Fruit fly (Drosophila melanogaster) whole organism, embryonic: Measurements from ENCODE around the gene Ids.

Experiments
- CG11247 ChIP-seq: fragments of 200-800 bp; sonication (Bioruptor generic); IDR thresholded peaks from 2 replicates; pipeline ENCODE4 v1.3.6; 2022; ENCODE audit warnings: missing biosample characterization, missing genetic modification characterization
- CG11504 ChIP-seq: fragments of 200-800 bp; sonication (Bioruptor generic); optimal IDR thresholded peaks from 3 replicates; lab custom pipeline; 2019; ENCODE audit warnings: missing biosample characterization, mild to moderate bottlenecking, missing genetic modification characterization, moderate library complexity
- CG1233 ChIP-seq: fragments of 200-800 bp; sonication (Bioruptor generic); optimal IDR thresholded peaks from 4 replicates; lab custom pipeline; 2018; ENCODE audit warnings: missing biosample characterization, mild to moderate bottlenecking, missing genetic modification characterization
- CG12659 ChIP-seq: fragments of 200-800 bp; sonication (Bioruptor generic); optimal IDR thresholded peaks from 3 replicates; lab custom pipeline; 2017; ENCODE audit warnings: mild to moderate bottlenecking, missing biosample characterization, missing genetic modification reagents, missing genetic modification characterization
- CG15479 ChIP-seq: fragments of 200-800 bp; sonication (Bioruptor generic); optimal IDR thresholded peaks from 3 replicates; lab custom pipeline; 2019; ENCODE audit warnings: missing biosample characterization, mild to moderate bottlenecking, missing genetic modification characterization, moderate library complexity
- CG15601 ChIP-seq: fragments of 200-800 bp; sonication (Bioruptor generic); optimal IDR thresholded peaks from 3 replicates; lab custom pipeline; 2019; ENCODE audit warnings: missing biosample characterization, mild to moderate bottlenecking, missing genetic modification characterization, moderate library complexity
- CG17802 ChIP-seq: fragments of 200-800 bp; sonication (Bioruptor generic); optimal IDR thresholded peaks from 2 replicates; lab custom pipeline; 2018; ENCODE audit warnings: missing biosample characterization, mild to moderate bottlenecking, missing genetic modification characterization, moderate library complexity
- CG17829 ChIP-seq: fragments of 200-800 bp; optimal IDR thresholded peaks from 2 replicates; lab custom pipeline; 2019; ENCODE audit warnings: missing biosample characterization, mild to moderate bottlenecking, missing genetic modification characterization, moderate library complexity
- CG1792 ChIP-seq: fragments of 200-800 bp; sonication (Bioruptor generic); optimal IDR thresholded peaks from 2 replicates; lab custom pipeline; 2016; ENCODE audit warnings: missing biosample characterization, missing genetic modification characterization
- CG18262 ChIP-seq: fragments of 200-800 bp; optimal IDR thresholded peaks from 3 replicates; lab custom pipeline; 2019; ENCODE audit warnings: missing biosample characterization, mild to moderate bottlenecking, missing genetic modification characterization, moderate library complexity
- CG18619 ChIP-seq: fragments of 200-800 bp; sonication (Bioruptor generic); optimal IDR thresholded peaks from 3 replicates; lab custom pipeline; 2017; ENCODE audit warnings: missing biosample characterization, mild to moderate bottlenecking, missing genetic modification characterization
- CG2116 ChIP-seq: fragments of 200-800 bp; sonication (Bioruptor generic); optimal IDR thresholded peaks from 3 replicates; lab custom pipeline; 2018; ENCODE audit warnings: missing biosample characterization, mild to moderate bottlenecking, missing genetic modification characterization
- CG4617 ChIP-seq: fragments of 200-800 bp; sonication (Bioruptor generic); optimal IDR thresholded peaks from 3 replicates; lab custom pipeline; 2016; ENCODE audit warnings: missing biosample characterization, missing genetic modification characterization, borderline replicate concordance
- CG6175 ChIP-seq: fragments of 200-800 bp; sonication (Bioruptor generic); IDR thresholded peaks from 3 replicates; pipeline ENCODE4 v1.3.6; 2022; ENCODE audit warnings: missing biosample characterization, missing genetic modification characterization
- CG7271 ChIP-seq: fragments of 200-800 bp; sonication (Bioruptor generic); optimal IDR thresholded peaks from 2 replicates; lab custom pipeline; 2018; ENCODE audit warnings: missing biosample characterization, mild to moderate bottlenecking, missing genetic modification characterization, moderate library complexity
- CG7357 ChIP-seq: fragments of 200-800 bp; sonication (Bioruptor generic); IDR thresholded peaks from 3 replicates; pipeline ENCODE4 v1.3.6; 2022; ENCODE audit warnings: missing biosample characterization, missing genetic modification characterization
- CG8281 ChIP-seq: fragments of 200-800 bp; sonication (Bioruptor generic); optimal IDR thresholded peaks from 2 replicates; lab custom pipeline; 2018; ENCODE audit warnings: missing biosample characterization, mild to moderate bottlenecking, missing genetic modification characterization, moderate library complexity
- CHES-1-like ChIP-seq: fragments of 200-800 bp; sonication (Bioruptor generic); optimal IDR thresholded peaks from 2 replicates; lab custom pipeline; 2016; ENCODE audit warnings: missing biosample characterization, missing genetic modification characterization
- CTCF ChIP-seq: fragments of 200-800 bp; sonication (Bioruptor generic); optimal IDR thresholded peaks from 2 replicates; lab custom pipeline; 2017; ENCODE audit warnings: missing biosample characterization, mild to moderate bottlenecking, missing genetic modification characterization, moderate library complexity
- Dad ChIP-seq: fragments of 200-800 bp; sonication (Bioruptor generic); optimal IDR thresholded peaks from 3 replicates; lab custom pipeline; 2016; ENCODE audit warnings: missing biosample characterization, missing genetic modification characterization
- Dbx ChIP-seq: fragments of 200-800 bp; sonication (Bioruptor generic); IDR thresholded peaks from 3 replicates; pipeline ENCODE4 v1.3.6; 2022; ENCODE audit warnings: missing biosample characterization, missing genetic modification characterization
- Doc2 ChIP-seq: fragments of 200-800 bp; sonication (Bioruptor generic); IDR thresholded peaks from 2 replicates; pipeline ENCODE4 v1.3.6; 2022; ENCODE audit warnings: missing biosample characterization, missing genetic modification characterization
- NC2α ChIP-seq: fragments of 200-800 bp; sonication (Bioruptor generic); optimal IDR thresholded peaks from 2 replicates; lab custom pipeline; 2016; ENCODE audit warnings: missing biosample characterization, missing genetic modification characterization
- Oaz ChIP-seq: fragments of 200-800 bp; sonication (Bioruptor generic); IDR thresholded peaks from 2 replicates; pipeline ENCODE4 v1.3.6; 2022; ENCODE audit warnings: missing biosample characterization, missing genetic modification characterization
- Oli ChIP-seq: fragments of 200-800 bp; sonication (Bioruptor generic); optimal IDR thresholded peaks from 2 replicates; lab custom pipeline; 2018; ENCODE audit warnings: missing biosample characterization, mild to moderate bottlenecking, missing genetic modification characterization, moderate library complexity
- Sin3A ChIP-seq: fragments of >200 bp; optimal IDR thresholded peaks from 2 replicates; lab custom pipeline; 2018
- Sry-δ ChIP-seq: fragments of 200-800 bp; sonication (Bioruptor generic); optimal IDR thresholded peaks from 2 replicates; lab custom pipeline; 2016; ENCODE audit warnings: missing biosample characterization, missing genetic modification characterization
- ase ChIP-seq: fragments of 200-800 bp; sonication (Bioruptor generic); IDR thresholded peaks from 3 replicates; pipeline ENCODE4 v1.3.6; 2022; ENCODE audit warnings: missing biosample characterization, missing genetic modification characterization
- az2 ChIP-seq: fragments of 200-800 bp; sonication (Bioruptor generic); optimal IDR thresholded peaks from 3 replicates; lab custom pipeline; 2016; ENCODE audit warnings: missing biosample characterization, missing genetic modification characterization
- bigmax ChIP-seq: fragments of 200-800 bp; sonication (Bioruptor generic); optimal IDR thresholded peaks from 2 replicates; lab custom pipeline; 2018; ENCODE audit warnings: missing biosample characterization, mild to moderate bottlenecking, missing genetic modification characterization
- bsh ChIP-seq, 2 experiments: fragments of 200-800 bp; sonication (Bioruptor generic); optimal IDR thresholded peaks; 2 replicates each; lab custom pipeline; 2017 to 2018; ENCODE audit warnings: mild to moderate bottlenecking in 2 of 2, missing biosample characterization in 2 of 2, missing genetic modification characterization in 2 of 2, moderate library complexity in 1 of 2
- chn ChIP-seq: fragments of 200-800 bp; sonication (Bioruptor generic); optimal IDR thresholded peaks from 2 replicates; lab custom pipeline; 2016; ENCODE audit warnings: missing biosample characterization, missing genetic modification characterization
- ci ChIP-seq: fragments of 200-800 bp; sonication (Bioruptor generic); IDR thresholded peaks from 3 replicates; pipeline ENCODE4 v1.3.6; 2022; ENCODE audit warnings: missing biosample characterization, missing genetic modification characterization
- dan ChIP-seq: fragments of 200-800 bp; sonication (Bioruptor generic); IDR thresholded peaks from 2 replicates; pipeline ENCODE4 v1.3.6; 2022; ENCODE audit warnings: missing biosample characterization, missing genetic modification characterization
- dimm ChIP-seq: fragments of 200-800 bp; sonication (Bioruptor generic); IDR thresholded peaks from 2 replicates; pipeline ENCODE4 v1.3.6; 2022; ENCODE audit warnings: missing biosample characterization, missing genetic modification characterization
- dysf ChIP-seq: fragments of 200-800 bp; sonication (Bioruptor generic); IDR thresholded peaks from 3 replicates; pipeline ENCODE4 v1.3.6; 2022; ENCODE audit warnings: missing biosample characterization, missing genetic modification characterization
- esg ChIP-seq: fragments of 200-800 bp; sonication (Bioruptor generic); conservative IDR thresholded peaks from 2 replicates; pipeline ENCODE4 v1.3.6; 2022; ENCODE audit warnings: missing biosample characterization, missing genetic modification characterization
- exex ChIP-seq: fragments of 200-800 bp; sonication (Bioruptor generic); optimal IDR thresholded peaks from 4 replicates; lab custom pipeline; 2018; ENCODE audit warnings: missing biosample characterization, mild to moderate bottlenecking, missing genetic modification characterization, moderate library complexity
- fd64A ChIP-seq: fragments of 200-800 bp; sonication (Bioruptor generic); optimal IDR thresholded peaks from 3 replicates; lab custom pipeline; 2018; ENCODE audit warnings: missing biosample characterization, mild to moderate bottlenecking, missing genetic modification characterization
- fd96Cb ChIP-seq: fragments of 200-800 bp; sonication (Bioruptor generic); optimal IDR thresholded peaks from 2 replicates; lab custom pipeline; 2018; ENCODE audit warnings: missing biosample characterization, mild to moderate bottlenecking, missing genetic modification characterization, moderate library complexity
- gce ChIP-seq: fragments of 200-800 bp; sonication (Bioruptor generic); IDR thresholded peaks from 3 replicates; pipeline ENCODE4 v1.3.6; 2022; ENCODE audit warnings: missing biosample characterization, missing genetic modification characterization
- gfzf ChIP-seq: fragments of 200-800 bp; sonication (Bioruptor generic); optimal IDR thresholded peaks from 2 replicates; lab custom pipeline; 2016; ENCODE audit warnings: missing biosample characterization, mild to moderate bottlenecking, missing genetic modification characterization, moderate library complexity
- kni ChIP-seq: fragments of 200-800 bp; sonication (Bioruptor generic); optimal IDR thresholded peaks from 3 replicates; lab custom pipeline; 2017; ENCODE audit warnings: mild to moderate bottlenecking, missing biosample characterization, missing genetic modification reagents, missing genetic modification characterization
- lbe ChIP-seq: fragments of 200-800 bp; sonication (Bioruptor generic); optimal IDR thresholded peaks from 2 replicates; lab custom pipeline; 2016; ENCODE audit warnings: missing biosample characterization, mild to moderate bottlenecking, missing genetic modification characterization
- onecut ChIP-seq: fragments of 200-800 bp; sonication (Bioruptor generic); IDR thresholded peaks from 2 replicates; pipeline ENCODE4 v1.3.6; 2022; ENCODE audit warnings: missing biosample characterization, missing genetic modification characterization
- org-1 ChIP-seq: fragments of 200-800 bp; sonication (Bioruptor generic); optimal IDR thresholded peaks from 2 replicates; lab custom pipeline; 2017; ENCODE audit warnings: missing biosample characterization, missing genetic modification characterization
- otp ChIP-seq: fragments of 200-800 bp; sonication (Bioruptor generic); IDR thresholded peaks from 3 replicates; pipeline ENCODE4, ENCODE4 v1.3.6; 2022; ENCODE audit warnings: missing biosample characterization, missing genetic modification characterization
- row ChIP-seq: fragments of 200-800 bp; sonication (Bioruptor generic); IDR thresholded peaks from 3 replicates; pipeline ENCODE4 v1.3.6; 2022; ENCODE audit warnings: missing biosample characterization, missing genetic modification characterization
- sqz ChIP-seq: fragments of 200-800 bp; sonication (Bioruptor generic); optimal IDR thresholded peaks from 3 replicates; lab custom pipeline; 2018; ENCODE audit warnings: missing biosample characterization, mild to moderate bottlenecking, missing genetic modification characterization
- vfl ChIP-seq: fragments of 200-800 bp; sonication (Bioruptor generic); optimal IDR thresholded peaks from 2 replicates; lab custom pipeline; 2016; ENCODE audit warnings: missing biosample characterization, missing genetic modification characterization
- yki ChIP-seq: fragments of >200 bp; optimal IDR thresholded peaks from 3 replicates; lab custom pipeline; 2018
- zen2 ChIP-seq: fragments of 200-800 bp; sonication (Bioruptor generic); IDR thresholded peaks from 3 replicates; pipeline ENCODE4 v1.3.6; 2022; ENCODE audit warnings: missing biosample characterization, missing genetic modification characterization; ENCODE audit not compliant: partially characterized antibody
- zfh2 ChIP-seq: fragments of 200-800 bp; sonication (Bioruptor generic); optimal IDR thresholded peaks from 2 replicates; lab custom pipeline; 2016; ENCODE audit warnings: missing biosample characterization, missing genetic modification characterization

Gene Ids

dm6 chr3L:3377965-3378292 lies at the start of gene Ids (continued):
- TF ChIP-seq Oli (tag; lab: Kevin White, UChicago) (peak; percentile 75), gfzf (GFP tag; lab: Kevin White, UChicago) (no peak), CG4617 (GFP tag; lab: Kevin White, UChicago) (no peak), sqz (GFP tag; lab: Kevin White, UChicago) (no peak), Dad (GFP tag; lab: Kevin White, UChicago) (peak; percentile 35), kni (GFP tag; lab: Kevin White, UChicago) (no peak), esg (GFP tag; lab: Robert Waterston, UW) (peak; percentile 73), dan (no peak), otp (GFP tag; lab: Robert Waterston, UW) (peak; percentile 74; the same call in 1 of the 3 replicates), CTCF (GFP tag; lab: Kevin White, UChicago) (no peak), gce (peak; percentile 61; the same call in 1 of the 3 replicates), bsh (GFP tag; optimal IDR thresholded peaks at IDR 0.05; lab: Kevin White, UChicago) (peak; percentile 7 to 77), CG11504 (tag; lab: Kevin White, UChicago) (peak; percentile 80), lbe (GFP tag; lab: Kevin White, UChicago) (peak; percentile 27), Sry-δ (GFP tag; lab: Kevin White, UChicago) (no peak), dimm (GFP tag; lab: Robert Waterston, UW) (no peak), onecut (GFP tag; lab: Robert Waterston, UW) (peak; percentile 45), CG17829 (tag; lab: Kevin White, UChicago) (peak; percentile 67), Doc2 (GFP tag; lab: Robert Waterston, UW) (no peak), CG15601 (tag; lab: Kevin White, UChicago) (peak; percentile 9), chn (GFP tag; lab: Kevin White, UChicago) (peak; percentile 37), CG18262 (tag; lab: Kevin White, UChicago) (peak; percentile 67), CG12659 (peak; percentile 70), vfl (peak; percentile 40), CG7357 (peak; percentile 40; the same call in 1 of the 3 replicates), CG11247 (GFP tag; lab: Robert Waterston, UW) (peak; percentile 72), Oaz (GFP tag; lab: Robert Waterston, UW) (peak; percentile 39; the same call in 1 of the 2 replicates), dysf (peak; percentile 84), CG18619 (GFP tag; lab: Kevin White, UChicago) (peak; percentile 59), CHES-1-like (GFP tag; lab: Kevin White, UChicago) (no peak), CG17802 (tag; lab: Kevin White, UChicago) (peak; percentile 22), org-1 (GFP tag; lab: Kevin White, UChicago) (peak; percentile 58), zfh2 (GFP tag; lab: Kevin White, UChicago) (no peak), CG1233 (GFP tag; lab: Kevin White, UChicago) (peak; percentile 20), CG6175 (no peak; the same call in 2 of the 3 replicates), fd96Cb (tag; lab: Kevin White, UChicago) (peak; percentile 71), CG15479 (GFP tag; lab: Kevin White, UChicago) (no peak), fd64A (GFP tag; lab: Kevin White, UChicago) (no peak), Dbx (GFP tag; lab: Robert Waterston, UW) (peak; percentile 72; the same call in 2 of the 3 replicates), az2 (GFP tag; lab: Kevin White, UChicago) (peak; percentile 68), zen2 (no peak), CG1792 (GFP tag; lab: Kevin White, UChicago) (no peak), Sin3A (lab: Kevin White, UChicago) (no peak), bigmax (GFP tag; lab: Kevin White, UChicago) (no peak), CG2116 (no peak), ase (GFP tag; lab: Robert Waterston, UW) (peak; percentile 75), CG7271 (no peak), ci (peak; percentile 83), exex (tag; lab: Kevin White, UChicago) (no peak), row (GFP tag; lab: Robert Waterston, UW) (peak; percentile 89), CG8281 (tag; lab: Kevin White, UChicago) (peak; percentile 29), yki (no peak), NC2α (no peak)
